Worm (Caenorhabditis elegans): ENCODE measurements around the gene eat-6.

ce11 chrV:13121266-13121665, 8.5 kb downstream of the eat-6 start:
- TF ChIP-seq tab-1 (GFP tag; IDR thresholded peaks at IDR 0.05) (no peak), ref-1 (GFP tag; conservative IDR thresholded peaks at IDR 0.05) (no peak), klf-2 (GFP tag; conservative IDR thresholded peaks at IDR 0.05) (no peak), cog-1 (tag; optimal IDR thresholded peaks at IDR 0.05) (no peak)
